Fruit fly (Drosophila melanogaster): Measurements from ENCODE around the gene dos.

dm6 chr3L:2584827-2585226 is 4.4 kb upstream of the dos start:
- TF ChIP-seq CTCF (optimal IDR thresholded peaks at IDR 0.05) = no peak
- TF ChIP-seq CG8478 (optimal IDR thresholded peaks at IDR 0.05) = no peak

Measured in S2 (cell line).